Worm (Caenorhabditis elegans): Measurements from ENCODE around the gene C27D8.3.

Gene C27D8.3

ce11 chrIV:12724641-12725040 lies 13.1 kb upstream of the C27D8.3 start, which contains the start of the genes T23F6.3 and rbd-1 (continued):
- TF ChIP-seq K02D7.2 (tag; optimal IDR thresholded peaks at IDR 0.05) (no peak), ceh-6 (GFP tag; optimal IDR thresholded peaks at IDR 0.05) (no peak), ceh-48 (tag; optimal IDR thresholded peaks at IDR 0.05) (no peak), tbx-2 (tag; optimal IDR thresholded peaks at IDR 0.05) (peak; percentile 89), madf-2 (tag; optimal IDR thresholded peaks at IDR 0.05) (no peak), rnt-1 (tag; optimal IDR thresholded peaks at IDR 0.05) (peak; percentile 72), unc-55 (GFP tag; optimal IDR thresholded peaks at IDR 0.05) (peak; percentile 49), che-1 (tag; optimal IDR thresholded peaks at IDR 0.05) (no peak), lin-11 (tag; optimal IDR thresholded peaks at IDR 0.05) (no peak), pha-2 (tag; optimal IDR thresholded peaks at IDR 0.05) (no peak), tbx-7 (tag; optimal IDR thresholded peaks at IDR 0.05) (peak; percentile 57), odd-2 (tag; optimal IDR thresholded peaks at IDR 0.05) (no peak), C08G9.2 (tag; optimal IDR thresholded peaks at IDR 0.05) (peak; percentile 76), ceh-9 (tag; optimal IDR thresholded peaks at IDR 0.05) (no peak), ceh-30 (tag; optimal IDR thresholded peaks at IDR 0.05) (no peak), hlh-6 (tag; optimal IDR thresholded peaks at IDR 0.05) (no peak), eyg-1 (tag; optimal IDR thresholded peaks at IDR 0.05) (no peak), pha-4 (tag; optimal IDR thresholded peaks at IDR 0.05) (no peak), C38D4.7 (GFP tag; optimal IDR thresholded peaks at IDR 0.05) (no peak), Y22D7AL.16 (tag; optimal IDR thresholded peaks at IDR 0.05) (peak; percentile 7), ceh-19 (GFP tag; optimal IDR thresholded peaks at IDR 0.05) (peak; percentile 19), lim-6 (tag; optimal IDR thresholded peaks at IDR 0.05) (peak; percentile 27), pqm-1 (tag; optimal IDR thresholded peaks at IDR 0.05) (no peak), fkh-6 (tag; optimal IDR thresholded peaks at IDR 0.05) (no peak), npax-4 (tag; optimal IDR thresholded peaks at IDR 0.05) (no peak), syd-9 (tag; optimal IDR thresholded peaks at IDR 0.05) (no peak), zip-5 (tag; optimal IDR thresholded peaks at IDR 0.05) (peak; percentile 62), elt-2 (tag; optimal IDR thresholded peaks at IDR 0.05) (no peak), K09A11.1 (tag; optimal IDR thresholded peaks at IDR 0.05; ENCODE audit: insufficient read depth) (no peak), gmeb-2 (tag; optimal IDR thresholded peaks at IDR 0.05) (no peak), ttx-3 (tag; optimal IDR thresholded peaks at IDR 0.05) (no peak)

ce11 chrIV:12721106-12721505 lies 9.6 kb upstream of the C27D8.3 start, which contains the start of gene T23F6.2:
Gene T23F6.2, plus strand, starts transcription at chrIV:12721356.
- TF ChIP-seq F13H6.1 (tag; optimal IDR thresholded peaks at IDR 0.05) (no peak), tbx-2 (tag; optimal IDR thresholded peaks at IDR 0.05) (no peak), sdc-2 (tag; optimal IDR thresholded peaks at IDR 0.05) (no peak), fkh-10 (GFP tag; optimal IDR thresholded peaks at IDR 0.05) (no peak), ahr-1 (tag; optimal IDR thresholded peaks at IDR 0.05) (no peak), madf-2 (tag; optimal IDR thresholded peaks at IDR 0.05) (no peak)

DNA sequence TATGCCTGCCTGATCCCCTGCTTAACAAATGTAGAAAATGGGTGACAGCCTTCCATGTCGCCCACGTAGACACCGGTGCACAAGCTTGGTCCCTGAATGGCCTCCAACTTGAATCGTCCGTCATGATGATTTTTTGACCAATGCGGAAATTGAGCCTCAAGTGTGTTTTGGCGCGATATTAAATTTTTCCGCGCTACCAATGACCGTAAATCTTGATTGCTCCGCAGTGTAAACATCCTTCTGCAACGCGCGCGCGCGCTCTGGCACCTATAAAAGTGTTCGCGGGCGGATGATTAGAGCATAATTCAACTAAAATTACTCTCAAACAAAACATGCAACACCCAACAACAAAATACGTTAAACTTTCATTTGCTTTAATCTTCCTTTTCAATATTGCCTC lies 8.1 kb upstream of the C27D8.3 start, which contains the start of gene idpp-7:
Gene idpp-7 (plus strand): TSS at position 301 of the 400 bp plus-strand sequence.
- TF ChIP-seq fkh-6 (tag; optimal IDR thresholded peaks at IDR 0.05) (no peak), ceh-9 (tag; optimal IDR thresholded peaks at IDR 0.05) (no peak), ceh-24 (tag; optimal IDR thresholded peaks at IDR 0.05) (no peak)

DNA sequence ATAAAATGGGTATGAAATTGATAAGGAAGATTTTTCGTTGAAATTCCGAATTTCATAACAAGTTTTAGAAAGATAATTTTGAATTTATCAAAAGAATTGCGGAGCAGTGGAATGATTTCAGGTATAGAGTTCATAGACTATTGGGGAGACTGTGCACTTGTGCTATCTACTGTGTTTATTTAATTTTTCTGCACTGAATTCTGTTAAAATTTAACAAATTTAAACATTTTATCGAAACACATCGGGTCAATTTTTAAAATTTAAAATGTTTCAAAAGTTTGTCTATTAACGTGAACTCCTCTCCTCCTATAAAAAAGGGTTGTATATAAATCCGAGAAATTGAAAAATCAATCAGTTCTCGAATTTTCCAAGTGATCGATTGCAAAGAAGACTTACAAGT lies 6.0 kb upstream of the C27D8.3 start, which contains the start of gene C27D8.1:
Gene C27D8.1 (plus strand): TSS at position 301 of the 400 bp plus-strand sequence.
- no peak for TF ChIP-seq syd-9 (tag; optimal IDR thresholded peaks at IDR 0.05)
- no peak for TF ChIP-seq hlh-8 (tag; optimal IDR thresholded peaks at IDR 0.05)
